Fruit fly (Drosophila melanogaster): ENCODE data around the gene cib.

The cib gene

DNA sequence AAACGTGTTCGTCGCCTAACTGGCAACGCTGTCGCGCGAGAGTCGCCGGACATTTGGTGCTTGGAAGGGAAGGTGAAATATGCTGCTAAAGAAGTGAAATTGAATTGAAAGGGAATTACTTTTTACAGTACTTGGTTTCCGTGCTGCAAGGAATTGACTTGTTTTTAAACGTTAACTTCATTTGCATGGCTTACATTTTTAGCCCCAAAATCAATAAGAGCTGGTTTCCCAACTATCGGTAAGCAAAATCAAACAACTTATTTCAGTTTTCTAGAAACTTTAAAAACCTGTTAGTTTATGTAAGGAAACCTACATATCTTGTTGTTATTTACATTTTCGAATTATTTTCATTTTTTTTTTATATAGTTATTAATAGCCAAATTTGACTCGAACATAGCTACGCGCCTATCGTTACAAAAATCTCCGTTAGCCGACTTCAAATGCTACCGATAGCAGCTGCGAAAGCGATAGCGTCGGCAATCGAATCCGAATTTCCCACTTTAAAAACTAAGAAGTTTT is 7.8 kb downstream of the cib start, which contains the start of the genes dgt4 and Nsun2 (continued):
- TF ChIP-seq ac (GFP tag; optimal IDR thresholded peaks at IDR 0.05) (no peak), dmrt99B (tag; optimal IDR thresholded peaks at IDR 0.05) (no peak), odd (GFP tag; optimal IDR thresholded peaks at IDR 0.05) (no peak), ap (GFP tag; IDR thresholded peaks at IDR 0.05) (no peak), CG18599 (GFP tag; optimal IDR thresholded peaks at IDR 0.05) (no peak), CG8478 (optimal IDR thresholded peaks at IDR 0.05) (no peak), stc (GFP tag; IDR thresholded peaks at IDR 0.05) (no peak), D19A (tag; optimal IDR thresholded peaks at IDR 0.05) (no peak), CG10366 (GFP tag; IDR thresholded peaks at IDR 0.05) (no peak), Bdp1 (GFP tag; optimal IDR thresholded peaks at IDR 0.05) (no peak), mam (GFP tag; optimal IDR thresholded peaks at IDR 0.05) (peak; percentile 57), CG2889 (GFP tag; IDR thresholded peaks at IDR 0.05) (no peak), toy (GFP tag; IDR thresholded peaks at IDR 0.05) (no peak), CG9437 (GFP tag; optimal IDR thresholded peaks at IDR 0.05) (no peak), wdn (GFP tag; IDR thresholded peaks at IDR 0.05) (no peak), YL-1 (GFP tag; optimal IDR thresholded peaks at IDR 0.05) (peak; percentile 49), CG13287 (GFP tag; IDR thresholded peaks at IDR 0.05; ENCODE audit: partially characterized antibody) (peak; percentile 69), CG12219 (GFP tag; optimal IDR thresholded peaks at IDR 0.05) (no peak), CG4360 (GFP tag; IDR thresholded peaks at IDR 0.05) (no peak), Hey (tag; optimal IDR thresholded peaks at IDR 0.05) (no peak), dpn (GFP tag; optimal IDR thresholded peaks at IDR 0.05) (peak; percentile 0 to 7), CG7357 (GFP tag; IDR thresholded peaks at IDR 0.05) (no peak), CG10321 (GFP tag; IDR thresholded peaks at IDR 0.05) (no peak), corto (GFP tag; optimal IDR thresholded peaks at IDR 0.05) (no peak), CG3065 (GFP tag; optimal IDR thresholded peaks at IDR 0.05) (no peak), Aef1 (GFP tag; IDR thresholded peaks at IDR 0.05) (no peak), CG1602 (GFP tag; optimal IDR thresholded peaks at IDR 0.05) (no peak), org-1 (GFP tag; optimal IDR thresholded peaks at IDR 0.05) (no peak), Mrtf (GFP tag; IDR thresholded peaks at IDR 0.05) (no peak), CG17829 (tag; optimal IDR thresholded peaks at IDR 0.05) (no peak), Oaz (GFP tag; IDR thresholded peaks at IDR 0.05) (no peak), Abd-B (GFP tag; optimal IDR thresholded peaks at IDR 0.05) (no peak), Hmr (GFP tag; optimal IDR thresholded peaks at IDR 0.05) (no peak), CG10209 (GFP tag; optimal IDR thresholded peaks at IDR 0.05) (no peak), CG11456 (GFP tag; IDR thresholded peaks at IDR 0.05) (no peak), CG10565 (GFP tag; optimal IDR thresholded peaks at IDR 0.05) (no peak), MTF-1 (GFP tag; optimal IDR thresholded peaks at IDR 0.05; ENCODE audit: borderline replicate concordance) (no peak), Dek (tag; optimal IDR thresholded peaks at IDR 0.05) (no peak), scrt (GFP tag; optimal IDR thresholded peaks at IDR 0.05) (no peak), CG14965 (GFP tag; optimal IDR thresholded peaks at IDR 0.05; ENCODE audit: borderline replicate concordance) (no peak), vfl (GFP tag; optimal IDR thresholded peaks at IDR 0.05) (no peak), Neu2 (GFP tag; optimal IDR thresholded peaks at IDR 0.05; ENCODE audit: borderline replicate concordance) (no peak), salm (tag; optimal IDR thresholded peaks at IDR 0.05) (no peak), CG15073 (GFP tag; optimal IDR thresholded peaks at IDR 0.05) (no peak), CG11696 (GFP tag; IDR thresholded peaks at IDR 0.05) (no peak), Dp (GFP tag; optimal IDR thresholded peaks at IDR 0.05) (peak; percentile 49), CkIIα-i1 (GFP tag; IDR thresholded peaks at IDR 0.05) (no peak), sob (GFP tag; IDR thresholded peaks at IDR 0.05) (no peak), CG10267 (tag; optimal IDR thresholded peaks at IDR 0.05) (peak; percentile 19), CG13424 (tag; optimal IDR thresholded peaks at IDR 0.05) (no peak), CG30403 (GFP tag; optimal IDR thresholded peaks at IDR 0.05) (peak; percentile 36), CG3847 (GFP tag; IDR thresholded peaks at IDR 0.05) (0 out of 2 replicates have a peak, but pooled peaks have one; percentile 29)
